Fruit fly (Drosophila melanogaster): ENCODE data around the gene prc.

DNA sequence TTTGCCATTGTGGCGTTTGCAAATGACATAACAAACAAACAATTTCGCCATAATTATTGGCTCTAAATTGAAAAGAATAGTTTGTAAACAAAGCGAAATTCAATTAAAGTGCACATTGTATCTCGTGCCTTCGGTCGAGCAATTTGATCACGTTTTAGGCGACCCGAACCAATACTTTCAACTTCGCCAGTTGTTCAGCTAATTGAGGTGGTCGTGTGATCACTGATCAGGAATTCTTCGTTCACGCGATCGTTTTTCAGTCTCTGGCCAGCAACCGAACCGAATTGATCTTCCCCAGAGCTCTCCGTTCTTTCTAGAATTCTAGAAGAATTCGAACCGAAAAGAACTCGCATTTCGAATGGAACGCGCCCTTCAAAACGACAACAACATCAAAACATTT is 38.2 kb upstream of the prc start:
- TF ChIP-seq EcR (GFP tag; optimal IDR thresholded peaks at IDR 0.05) (no peak), rn (GFP tag; IDR thresholded peaks at IDR 0.05) (no peak), CG32121 (GFP tag; IDR thresholded peaks at IDR 0.05) (no peak), CG34367 (tag; optimal IDR thresholded peaks at IDR 0.05) (no peak), CG12605 (GFP tag; IDR thresholded peaks at IDR 0.05) (no peak)
